Worm (Caenorhabditis elegans): ENCODE measurements around the gene C05B5.5.

DNA sequence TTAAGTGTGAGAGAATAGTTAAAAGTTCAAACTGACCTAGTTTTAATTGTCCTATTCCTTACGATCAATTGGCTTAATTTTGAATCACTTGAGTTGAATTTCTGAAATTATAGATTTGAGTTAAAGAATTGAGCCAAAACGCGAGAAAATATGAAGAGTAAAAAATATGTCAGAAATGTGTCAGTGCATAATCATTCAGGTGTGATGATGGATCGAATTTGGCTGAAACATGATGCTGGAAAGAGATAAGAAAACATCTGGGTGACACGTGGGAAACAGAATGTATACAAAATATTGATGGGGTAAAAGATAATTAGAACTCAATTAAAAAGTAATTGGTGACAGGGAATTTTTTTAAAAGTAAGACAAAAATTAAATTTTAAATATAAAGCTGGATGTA is 27.4 kb upstream of the C05B5.5 start, which contains the start of gene R10E12.2:
- no peak for TF ChIP-seq lin-39 (tag; optimal IDR thresholded peaks at IDR 0.05)
- no peak for TF ChIP-seq lin-13 (GFP tag; optimal IDR thresholded peaks at IDR 0.05)
- no peak for TF ChIP-seq skn-1 (tag; optimal IDR thresholded peaks at IDR 0.05)
- no peak for TF ChIP-seq elt-1 (tag; optimal IDR thresholded peaks at IDR 0.05)
- TF ChIP-seq dmd-4 (tag; optimal IDR thresholded peaks at IDR 0.05), result no peak
- no peak for TF ChIP-seq F13H6.1 (tag; optimal IDR thresholded peaks at IDR 0.05)
- TF ChIP-seq nhr-12 (tag; optimal IDR thresholded peaks at IDR 0.05), result no peak
- no peak for TF ChIP-seq crh-2 (tag; optimal IDR thresholded peaks at IDR 0.05)

All from whole organism, L2 larva.